Fruit fly (Drosophila melanogaster): ENCODE measurements around the gene CG18641.

dm6 chr2L:2434222-2434621, 19.1 kb upstream of the CG18641 start:
- TF ChIP-seq psq (optimal IDR thresholded peaks at IDR 0.05) = no peak
- TF ChIP-seq CG8478 (optimal IDR thresholded peaks at IDR 0.05) = no peak
